Worm (Caenorhabditis elegans): Measurements from ENCODE around the gene C37C3.10.

DNA sequence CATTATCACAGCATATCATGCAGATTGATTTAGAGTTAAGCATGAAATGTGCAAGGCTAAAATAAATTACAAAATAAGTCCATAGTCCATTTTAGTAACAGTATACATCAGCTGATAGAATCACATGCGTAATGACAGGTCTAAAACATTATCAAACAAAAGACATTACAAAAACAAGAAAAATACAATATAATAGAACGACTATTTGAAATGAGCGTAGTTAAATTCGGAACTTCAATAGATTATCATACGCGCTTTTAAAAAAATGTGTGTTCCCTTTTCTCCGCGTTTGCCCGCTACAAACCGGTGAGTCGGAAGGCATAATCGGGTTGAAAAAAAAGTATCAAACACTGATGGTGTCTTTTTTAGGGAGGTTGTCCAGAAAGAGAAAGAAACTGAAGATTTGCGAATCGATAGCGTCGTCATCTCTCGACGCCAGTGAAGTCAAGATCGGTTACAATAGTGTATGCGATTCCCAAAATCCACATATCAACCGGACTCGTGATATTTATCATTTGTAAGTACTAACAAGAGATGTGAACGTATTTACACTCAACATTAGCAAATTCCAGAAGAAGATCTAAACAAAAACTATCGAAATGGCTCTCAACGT lies 7.4 kb downstream of the C37C3.10 start, which contains the start of gene C37C3.2:
- TF ChIP-seq blmp-1 (tag; optimal IDR thresholded peaks at IDR 0.05): no peak
- TF ChIP-seq mab-5 (tag; optimal IDR thresholded peaks at IDR 0.05): no peak
- TF ChIP-seq lin-13 (tag; optimal IDR thresholded peaks at IDR 0.05): no peak
- no peak for TF ChIP-seq ztf-11 (tag; optimal IDR thresholded peaks at IDR 0.05)
- no peak for TF ChIP-seq pha-4 (tag; optimal IDR thresholded peaks at IDR 0.05)
- TF ChIP-seq mep-1 (tag; optimal IDR thresholded peaks at IDR 0.05): no peak
- TF ChIP-seq unc-62 (GFP tag; optimal IDR thresholded peaks at IDR 0.05): no peak
- TF ChIP-seq nhr-237 (tag; optimal IDR thresholded peaks at IDR 0.05): no peak
- TF ChIP-seq elt-3 (tag; optimal IDR thresholded peaks at IDR 0.05): no peak
- TF ChIP-seq ham-2 (GFP tag; optimal IDR thresholded peaks at IDR 0.05): no peak
